Fruit fly (Drosophila melanogaster) Kc167 (cell line): ENCODE measurements around the gene CG8563.

Experiments used
- Myc ChIP-seq: fragments of >200 bp; optimal IDR thresholded peaks from 2 replicates; lab custom pipeline; 2017; ENCODE audit warnings: missing external identifiers
- Sin3A ChIP-seq: fragments of >200 bp; optimal IDR thresholded peaks from 2 replicates; lab custom pipeline; 2018; ENCODE audit warnings: missing external identifiers
- h ChIP-seq: fragments of >200 bp; optimal IDR thresholded peaks from 3 replicates; lab custom pipeline; 2018; ENCODE audit warnings: missing external identifiers
- insv ChIP-seq: fragments of >200 bp; optimal IDR thresholded peaks from 3 replicates; lab custom pipeline; 2018; ENCODE audit warnings: missing external identifiers
- psq ChIP-seq: fragments of >200 bp; optimal IDR thresholded peaks from 2 replicates; lab custom pipeline; 2017; ENCODE audit warnings: missing external identifiers
- ttk ChIP-seq: sonication (Bioruptor generic); optimal IDR thresholded peaks from 2 replicates; lab custom pipeline; 2017; ENCODE audit warnings: missing external identifiers

The CG8563 gene

dm6 chr3L:7367798-7368678 is 22.5 kb upstream of the CG8563 start:
- no peak for TF ChIP-seq insv
- no peak for TF ChIP-seq Sin3A (lab: Kevin White, UChicago)
- TF ChIP-seq h = no peak
- no peak for TF ChIP-seq ttk (lab: Kevin White, UChicago)
- TF ChIP-seq psq (lab: Kevin White, UChicago) = no peak
- TF ChIP-seq Myc (lab: Kevin White, UChicago) = no peak

- TF ChIP-seq Sin3A (lab: Kevin White, UChicago) (no peak), ttk (lab: Kevin White, UChicago) (no peak), psq (lab: Kevin White, UChicago) (no peak), h (no peak), Myc (lab: Kevin White, UChicago) (no peak), insv (no peak)
Measured at dm6 chr3L:7368934-7369333, 21.6 kb upstream of the CG8563 start, which contains the start of gene Sh3beta. TSS of gene Sh3beta (minus strand) at chr3L:7369260.

- TF ChIP-seq h = no peak
Measured at dm6 chr3L:7369543-7369942, 21.0 kb upstream of the CG8563 start, which contains the start of gene akirin. TSS of gene akirin (plus strand) at chr3L:7369843.

- TF ChIP-seq Myc (lab: Kevin White, UChicago) (no peak), psq (lab: Kevin White, UChicago) (no peak), Sin3A (lab: Kevin White, UChicago) (no peak), ttk (lab: Kevin White, UChicago) (no peak)
Measured at dm6 chr3L:7370231-7370882, 20.2 kb upstream of the CG8563 start.

- no peak for TF ChIP-seq h
- TF ChIP-seq ttk (lab: Kevin White, UChicago) = no peak
- TF ChIP-seq Myc (lab: Kevin White, UChicago) = no peak
- TF ChIP-seq insv = no peak
- TF ChIP-seq Sin3A (lab: Kevin White, UChicago) = no peak
- TF ChIP-seq psq (lab: Kevin White, UChicago) = no peak
Measured at dm6 chr3L:7371290-7371689, 19.3 kb upstream of the CG8563 start.

dm6 chr3L:7376151-7376550 is 14.4 kb upstream of the CG8563 start:
- no peak for TF ChIP-seq psq (lab: Kevin White, UChicago)

- no peak for TF ChIP-seq Myc (lab: Kevin White, UChicago)
- no peak for TF ChIP-seq ttk (lab: Kevin White, UChicago)
- no peak for TF ChIP-seq psq (lab: Kevin White, UChicago)
- TF ChIP-seq h = no peak
- TF ChIP-seq insv = no peak
- TF ChIP-seq Sin3A (lab: Kevin White, UChicago) = no peak
Measured at dm6 chr3L:7376830-7377229, 13.7 kb upstream of the CG8563 start.

dm6 chr3L:7380395-7380794 is 10.1 kb upstream of the CG8563 start:
- TF ChIP-seq h (no peak), psq (lab: Kevin White, UChicago) (no peak), insv (no peak), Myc (lab: Kevin White, UChicago) (no peak), ttk (lab: Kevin White, UChicago) (no peak), Sin3A (lab: Kevin White, UChicago) (no peak)

- no peak for TF ChIP-seq Myc (lab: Kevin White, UChicago)
- no peak for TF ChIP-seq psq (lab: Kevin White, UChicago)
- TF ChIP-seq insv = no peak
- no peak for TF ChIP-seq h
- TF ChIP-seq Sin3A (lab: Kevin White, UChicago) = no peak
- no peak for TF ChIP-seq ttk (lab: Kevin White, UChicago)
Measured at dm6 chr3L:7381359-7381976, 9.1 kb upstream of the CG8563 start, which contains the start of the genes SMSr and smid. TSS of gene SMSr (minus strand) at chr3L:7381474. TSS of gene smid (plus strand) at chr3L:7381614.

dm6 chr3L:7387814-7388213 is 2.7 kb upstream of the CG8563 start, which contains the start of gene CG8564:
TSS of gene CG8564 (minus strand) at chr3L:7387914.
- TF ChIP-seq insv = no peak
- no peak for TF ChIP-seq psq (lab: Kevin White, UChicago)
- TF ChIP-seq h = no peak
- TF ChIP-seq Myc (lab: Kevin White, UChicago) = no peak
- no peak for TF ChIP-seq ttk (lab: Kevin White, UChicago)

dm6 chr3L:7390004-7390403 is 538 bp upstream of the CG8563 start:
- TF ChIP-seq insv = no peak
- no peak for TF ChIP-seq psq (lab: Kevin White, UChicago)
- no peak for TF ChIP-seq Myc (lab: Kevin White, UChicago)
- no peak for TF ChIP-seq Sin3A (lab: Kevin White, UChicago)
- TF ChIP-seq ttk (lab: Kevin White, UChicago) = no peak

dm6 chr3L:7396055-7396454 is 5.5 kb downstream of the CG8563 start, which contains the start of gene CG32379:
TSS of gene CG32379 (plus strand) at chr3L:7396355.
- no peak for TF ChIP-seq h
- no peak for TF ChIP-seq Myc (lab: Kevin White, UChicago)
- TF ChIP-seq psq (lab: Kevin White, UChicago) = no peak
- TF ChIP-seq ttk (lab: Kevin White, UChicago) = no peak
- TF ChIP-seq Sin3A (lab: Kevin White, UChicago) = no peak
- no peak for TF ChIP-seq insv
